Worm (Caenorhabditis elegans): Measurements from ENCODE around the gene C03H5.9.

DNA sequence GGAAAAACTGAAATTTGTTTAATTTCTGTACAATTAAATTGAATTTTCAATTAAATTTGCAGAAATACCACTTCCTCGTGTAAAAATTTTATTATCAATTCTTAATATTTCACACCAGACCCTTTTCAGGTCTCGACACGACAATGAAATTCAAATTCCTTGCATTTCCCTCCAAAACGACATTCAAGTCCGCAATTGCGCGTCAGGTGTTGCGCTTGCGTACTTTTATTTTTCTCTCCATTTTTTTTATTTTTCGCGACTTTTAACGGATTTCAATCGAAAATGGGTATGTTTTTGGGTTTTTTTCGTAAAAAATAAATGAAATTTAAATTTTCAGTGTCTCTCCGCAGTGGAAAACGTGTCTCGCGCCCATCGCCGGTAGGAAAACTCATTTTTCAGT, 7.5 kb downstream of the C03H5.9 start, which contains the start of gene C03H5.3:
- no peak for TF ChIP-seq unc-130 (GFP tag; optimal IDR thresholded peaks at IDR 0.05)
- no peak for TF ChIP-seq nhr-76 (tag; optimal IDR thresholded peaks at IDR 0.05)
- no peak for TF ChIP-seq rbr-2 (tag; optimal IDR thresholded peaks at IDR 0.05)
